Worm (Caenorhabditis elegans) whole organism, young adult: ENCODE measurements around the gene ugt-57.

Source experiments
- F22D6.2 ChIP-seq: sonication (generic microtip); optimal IDR thresholded peaks from 2 replicates; lab custom pipeline; 2016; ENCODE audit warnings: mild to moderate bottlenecking, missing genetic modification characterization, missing compliant biosample characterization
- F23B12.7 ChIP-seq: sonication (generic microtip); optimal IDR thresholded peaks from 2 replicates; lab custom pipeline; 2017; ENCODE audit warnings: missing genetic modification characterization, mild to moderate bottlenecking, missing compliant biosample characterization, antibody characterized with exemption, moderate library complexity; ENCODE audit not compliant: insufficient read depth
- F39B2.1 ChIP-seq: fragments of 200-800 bp; sonication (Bioruptor generic); IDR thresholded peaks from 2 replicates; pipeline ENCODE4 v1.3.6; 2022; ENCODE audit warnings: missing genetic modification reagents, missing genetic modification characterization, missing compliant biosample characterization
- T26A5.8 ChIP-seq: sonication (generic microtip); optimal IDR thresholded peaks from 2 replicates; lab custom pipeline; 2016; ENCODE audit warnings: missing genetic modification characterization, missing compliant biosample characterization
- Y53G8AR.9 ChIP-seq: fragments of 200-800 bp; sonication (Bioruptor generic); conservative IDR thresholded peaks from 2 replicates; pipeline ENCODE4 v1.3.6; 2022; ENCODE audit warnings: missing genetic modification reagents, missing genetic modification characterization, missing compliant biosample characterization
- Y79H2A.3 ChIP-seq: fragments of 200-800 bp; sonication (Bioruptor generic); conservative IDR thresholded peaks from 2 replicates; pipeline ENCODE4 v1.3.6; 2022; ENCODE audit warnings: missing genetic modification reagents, missing genetic modification characterization, missing compliant biosample characterization
- Y95B8A.8 ChIP-seq: fragments of 200-800 bp; sonication (Bioruptor generic); IDR thresholded peaks from 2 replicates; pipeline ENCODE4 v1.3.6; 2022; ENCODE audit warnings: missing genetic modification reagents, missing genetic modification characterization, missing compliant biosample characterization
- ZK185.1 ChIP-seq: sonication (generic microtip); optimal IDR thresholded peaks from 2 replicates; lab custom pipeline; 2016; ENCODE audit warnings: mild to moderate bottlenecking, missing genetic modification characterization, missing compliant biosample characterization; ENCODE audit not compliant: poor library complexity, severe bottlenecking
- akir-1 ChIP-seq: fragments of 200-800 bp; sonication (Bioruptor generic); optimal IDR thresholded peaks from 2 replicates; lab custom pipeline; 2018; ENCODE audit warnings: mild to moderate bottlenecking, missing genetic modification characterization, moderate library complexity, missing compliant biosample characterization
- ama-1 ChIP-seq, 3 experiments: fragments of 150-350 bp in 1 of 3; sonication (generic microtip) in 2 of 3; optimal IDR thresholded peaks; 2 replicates each; lab custom pipeline; 2014 to 2018; ENCODE audit warnings: missing biosample characterization in 2 of 3, missing genetic modification characterization in 2 of 3, missing genetic modification reagents in 2 of 3
- aptf-3 ChIP-seq: fragments of 200-800 bp; sonication (Bioruptor generic); IDR thresholded peaks from 2 replicates; pipeline ENCODE4 v1.3.6; 2022; ENCODE audit warnings: missing genetic modification characterization, missing compliant biosample characterization
- attf-6 ChIP-seq: fragments of 200-800 bp; sonication (Bioruptor generic); IDR thresholded peaks from 2 replicates; pipeline ENCODE4 v1.3.6; 2022; ENCODE audit warnings: missing genetic modification reagents, missing genetic modification characterization, missing compliant biosample characterization
- ceh-58 ChIP-seq: fragments of 200-800 bp; sonication (Bioruptor generic); IDR thresholded peaks from 2 replicates; pipeline ENCODE4 v1.3.6; 2022; ENCODE audit warnings: missing genetic modification characterization, missing compliant biosample characterization
- efl-1 ChIP-seq: fragments of 150-350 bp; optimal IDR thresholded peaks from 2 replicates; lab custom pipeline; 2014; ENCODE audit warnings: missing biosample characterization, missing genetic modification reagents, missing genetic modification characterization
- egl-18 ChIP-seq: fragments of 200-800 bp; sonication (Bioruptor generic); IDR thresholded peaks from 2 replicates; pipeline ENCODE4 v1.3.6; 2022; ENCODE audit warnings: missing genetic modification reagents, missing genetic modification characterization, missing compliant biosample characterization
- ekl-4 ChIP-seq: fragments of 200-800 bp; sonication (Bioruptor generic); IDR thresholded peaks from 2 replicates; pipeline ENCODE4 v1.3.6; 2022; ENCODE audit warnings: missing genetic modification reagents, missing genetic modification characterization, missing compliant biosample characterization
- hlh-26 ChIP-seq: fragments of 200-800 bp; sonication (Bioruptor generic); conservative IDR thresholded peaks from 2 replicates; pipeline ENCODE4 v1.3.6; 2022; ENCODE audit warnings: missing genetic modification reagents, missing genetic modification characterization, missing compliant biosample characterization
- hmg-1.2 ChIP-seq: fragments of 200-800 bp; sonication (Bioruptor generic); IDR thresholded peaks from 2 replicates; pipeline ENCODE4 v1.3.6; 2022; ENCODE audit warnings: missing genetic modification reagents, missing genetic modification characterization, missing compliant biosample characterization
- lsy-27 ChIP-seq: sonication (generic microtip); optimal IDR thresholded peaks from 2 replicates; lab custom pipeline; 2017; ENCODE audit warnings: missing genetic modification characterization, mild to moderate bottlenecking, missing compliant biosample characterization, antibody characterized with exemption, missing genotype, borderline replicate concordance; ENCODE audit not compliant: insufficient read depth
- madf-3 ChIP-seq: fragments of 200-800 bp; sonication (Bioruptor generic); IDR thresholded peaks from 2 replicates; pipeline ENCODE4 v1.3.6; 2022; ENCODE audit warnings: missing genetic modification reagents, missing genetic modification characterization, missing compliant biosample characterization
- mcd-1 ChIP-seq: fragments of 200-800 bp; sonication (Bioruptor generic); IDR thresholded peaks from 2 replicates; pipeline ENCODE4 v1.3.6; 2022; ENCODE audit warnings: missing genetic modification reagents, missing genetic modification characterization, missing compliant biosample characterization
- mxl-1 ChIP-seq: sonication (generic microtip); optimal IDR thresholded peaks from 2 replicates; lab custom pipeline; 2016; ENCODE audit warnings: missing genetic modification characterization, missing compliant biosample characterization
- nhr-120 ChIP-seq: fragments of 200-800 bp; sonication (Bioruptor generic); IDR thresholded peaks from 2 replicates; pipeline ENCODE4 v1.3.6; 2022; ENCODE audit warnings: missing genetic modification characterization, missing compliant biosample characterization
- nhr-90 ChIP-seq: sonication (generic microtip); optimal IDR thresholded peaks from 2 replicates; lab custom pipeline; 2016; ENCODE audit warnings: missing genotype, mild to moderate bottlenecking, missing genetic modification characterization, missing compliant biosample characterization
- pbrm-1 ChIP-seq: fragments of 200-800 bp; sonication (Bioruptor generic); IDR thresholded peaks from 2 replicates; pipeline ENCODE4 v1.3.6; 2022; ENCODE audit warnings: missing genetic modification reagents, missing genetic modification characterization, missing compliant biosample characterization
- rec-8 ChIP-seq, 2 experiments: sonication (generic microtip); optimal IDR thresholded peaks; 2 replicates each; lab custom pipeline; 2016; ENCODE audit warnings: mild to moderate bottlenecking in 2 of 2, missing genetic modification characterization in 2 of 2, missing genetic modification reagents in 2 of 2, missing genotype in 2 of 2, missing biosample characterization in 1 of 2, missing compliant biosample characterization in 1 of 2, moderate library complexity in 1 of 2
- repo-1 ChIP-seq: sonication (generic microtip); optimal IDR thresholded peaks from 2 replicates; lab custom pipeline; 2017; ENCODE audit warnings: mild to moderate bottlenecking, missing genetic modification characterization, missing compliant biosample characterization
- xnd-1 ChIP-seq: sonication (generic microtip); optimal IDR thresholded peaks from 2 replicates; lab custom pipeline; 2016; ENCODE audit warnings: missing genotype, missing genetic modification reagents, missing genetic modification characterization, missing compliant biosample characterization
- zfh-2 ChIP-seq: fragments of 200-800 bp; sonication (Bioruptor generic); conservative IDR thresholded peaks from 2 replicates; pipeline ENCODE4 v1.3.6; 2022; ENCODE audit warnings: missing genetic modification reagents, missing genetic modification characterization, missing compliant biosample characterization
- zim-3 ChIP-seq: sonication (generic microtip); optimal IDR thresholded peaks from 2 replicates; lab custom pipeline; 2017; ENCODE audit warnings: mild to moderate bottlenecking, missing genetic modification characterization, moderate library complexity, missing compliant biosample characterization

ugt-57 gene

DNA sequence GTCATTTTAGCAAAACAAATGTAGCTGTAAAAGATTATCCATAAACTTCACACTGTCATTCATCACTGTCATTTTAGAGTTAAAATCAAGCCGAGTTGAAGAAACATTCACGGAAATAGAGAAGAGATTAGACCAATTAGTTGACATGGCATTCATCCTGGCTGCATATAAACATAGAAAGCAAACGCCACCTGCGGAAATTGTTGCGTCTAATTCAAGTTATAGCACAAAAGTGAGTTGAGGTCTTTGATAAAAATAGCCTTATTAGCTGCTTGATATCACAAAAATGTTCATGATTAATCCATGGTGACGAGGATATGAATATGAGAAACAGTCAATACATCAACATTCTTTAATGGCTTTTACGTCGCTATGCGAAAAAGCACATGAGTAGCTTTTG is 23.0 kb upstream of the ugt-57 start:
- TF ChIP-seq ZK185.1 (tag; lab: Kevin White, UChicago) (no peak), Y95B8A.8 (GFP tag; lab: Robert Waterston, UW) (no peak)

ce11 chrX:6970134-6970533 is 21.4 kb upstream of the ugt-57 start:
- TF ChIP-seq nhr-90 (tag; lab: Kevin White, UChicago) (no peak), F22D6.2 (no peak), aptf-3 (GFP tag; lab: Robert Waterston, UW) (no peak), zfh-2 (no peak), hlh-26 (no peak), rec-8 (tag; optimal IDR thresholded peaks at IDR 0.05; lab: Kevin White, UChicago) (no peak)

DNA sequence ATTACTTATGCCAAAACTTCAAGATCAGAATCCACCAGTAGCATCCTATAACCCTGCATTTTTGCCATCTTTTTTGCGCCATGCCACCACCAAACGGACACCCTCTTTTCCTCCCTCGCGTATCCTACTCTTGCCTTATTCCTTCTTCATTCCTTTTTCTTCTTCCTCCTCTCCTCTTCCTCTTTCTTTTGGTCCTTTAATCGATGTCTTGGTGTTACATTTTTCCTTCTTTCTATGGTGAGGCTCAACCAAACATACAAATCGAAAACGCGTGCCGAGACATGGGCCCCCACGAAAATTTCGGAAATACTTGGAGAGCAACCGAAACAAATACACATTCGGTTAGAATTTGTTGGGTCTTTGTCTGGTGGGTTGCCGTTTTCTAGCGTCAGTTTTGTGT is 20.2 kb upstream of the ugt-57 start:
- TF ChIP-seq repo-1 (tag; lab: Kevin White, UChicago) (no peak), pbrm-1 (no peak), ceh-58 (GFP tag; lab: Robert Waterston, UW) (no peak), nhr-120 (GFP tag; lab: Robert Waterston, UW) (no peak), xnd-1 (tag; lab: Kevin White, UChicago) (no peak), egl-18 (GFP tag; lab: Robert Waterston, UW) (no peak), F23B12.7 (tag; lab: Kevin White, UChicago) (no peak), madf-3 (GFP tag; lab: Robert Waterston, UW) (no peak), T26A5.8 (tag; lab: Kevin White, UChicago) (no peak), attf-6 (GFP tag; lab: Robert Waterston, UW) (no peak), Y53G8AR.9 (GFP tag; lab: Robert Waterston, UW) (no peak)
- TF ChIP-seq, all 124 proteins: peak for 0

ce11 chrX:6988212-6988611 is 3.3 kb upstream of the ugt-57 start:
- TF ChIP-seq egl-18 (GFP tag; lab: Robert Waterston, UW): no peak

DNA sequence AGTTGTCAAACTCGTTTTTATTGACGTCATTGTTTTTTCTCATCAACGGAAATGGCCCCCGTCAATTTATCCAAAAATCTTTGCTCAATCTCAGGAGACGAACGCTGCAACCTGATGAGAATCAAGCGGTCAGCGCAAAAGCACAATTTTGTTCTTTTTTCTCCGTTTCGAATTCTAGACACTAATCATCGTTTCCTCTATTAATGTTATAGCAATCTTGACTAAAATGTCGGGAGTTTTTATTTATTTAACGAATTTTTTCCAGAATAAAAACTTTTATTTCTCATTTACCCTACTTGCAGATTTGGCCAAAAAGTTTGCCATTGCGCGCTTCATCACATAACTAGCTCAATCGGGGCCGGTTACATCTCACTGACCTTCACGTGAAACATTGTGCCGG is 2.2 kb upstream of the ugt-57 start, which contains the start of gene F01E11.18:
F01E11.18 (plus strand) TSS at position 301 of the 400 bp plus-strand sequence.
- TF ChIP-seq F39B2.1: no peak
- no peak for TF ChIP-seq egl-18 (GFP tag; lab: Robert Waterston, UW)
- no peak for TF ChIP-seq mcd-1 (GFP tag; lab: Robert Waterston, UW)
- TF ChIP-seq akir-1 (GFP tag; lab: Kevin White, UChicago): no peak
- no peak for TF ChIP-seq ekl-4 (GFP tag; lab: Robert Waterston, UW)
- TF ChIP-seq hmg-1.2: no peak
- no peak for TF ChIP-seq zim-3 (tag; lab: Kevin White, UChicago)
- TF ChIP-seq attf-6 (GFP tag; lab: Robert Waterston, UW): no peak
- no peak for TF ChIP-seq xnd-1 (tag; lab: Kevin White, UChicago)
- TF ChIP-seq nhr-120 (GFP tag; lab: Robert Waterston, UW): no peak
- TF ChIP-seq ama-1 (optimal IDR thresholded peaks at IDR 0.05; lab: Kevin White, UChicago): no peak
- no peak for TF ChIP-seq ama-1 (GFP tag; optimal IDR thresholded peaks at IDR 0.05; lab: Kevin White, UChicago)
- no peak for TF ChIP-seq mxl-1
- no peak for TF ChIP-seq ZK185.1 (tag; lab: Kevin White, UChicago)
- TF ChIP-seq Y79H2A.3 (GFP tag; lab: Robert Waterston, UW): no peak
- no peak for TF ChIP-seq lsy-27

DNA sequence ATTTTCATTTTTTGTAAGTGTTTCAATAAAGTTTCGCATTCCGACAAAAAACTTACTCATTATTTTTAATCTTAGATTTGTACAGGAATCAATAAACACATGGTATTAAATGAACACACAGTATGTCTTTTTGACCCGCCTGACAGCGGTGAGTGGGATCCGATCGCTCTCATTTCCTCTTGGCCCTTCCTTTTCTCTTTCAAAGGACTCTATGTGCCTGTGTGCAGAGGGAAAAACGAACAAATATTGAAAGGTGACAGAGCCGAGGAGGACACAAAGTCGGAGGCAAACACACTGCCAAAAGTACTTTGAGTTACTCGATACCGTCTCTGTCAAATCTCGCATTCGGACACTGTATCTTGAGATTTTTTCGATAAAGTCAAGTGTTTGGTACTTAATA is 4.9 kb downstream of the ugt-57 start, which contains the start of the genes F01E11.20 and tsp-16:
F01E11.20 (minus strand) TSS at position 101 of the 400 bp plus-strand sequence.
tsp-16 (minus strand) TSS at position 173 of the 400 bp plus-strand sequence.
- TF ChIP-seq madf-3 (GFP tag; lab: Robert Waterston, UW) (no peak), ceh-58 (GFP tag; lab: Robert Waterston, UW) (no peak), efl-1 (no peak)
